Worm (Caenorhabditis elegans): ENCODE measurements around the gene bath-20.

DNA sequence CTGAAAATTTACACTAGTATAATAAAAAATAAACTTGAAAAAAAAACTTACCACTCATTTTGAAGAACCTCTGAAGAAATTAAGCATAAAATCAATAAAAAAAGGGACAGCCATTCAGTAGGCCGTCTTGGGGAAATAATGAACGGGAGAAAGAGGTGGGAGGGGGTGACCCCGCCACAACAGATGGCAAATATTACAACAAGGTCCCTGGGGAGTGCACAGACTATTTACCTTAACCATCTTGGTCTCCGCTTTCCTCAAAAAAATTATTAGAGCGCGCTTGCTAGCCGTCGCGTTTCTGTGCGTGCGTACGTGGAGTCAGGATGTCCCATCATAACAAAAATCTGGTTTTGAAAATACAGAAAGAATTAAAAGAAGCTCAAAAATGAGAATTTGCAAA lies 49.6 kb upstream of the bath-20 start, which contains the start of gene T16A1.10:
- no peak for TF ChIP-seq fkh-10 (GFP tag; optimal IDR thresholded peaks at IDR 0.05)
- no peak for TF ChIP-seq zfp-3 (GFP tag; conservative IDR thresholded peaks at IDR 0.05)
- no peak for TF ChIP-seq aly-2 (tag; optimal IDR thresholded peaks at IDR 0.05)
- no peak for TF ChIP-seq egl-43 (GFP tag; IDR thresholded peaks at IDR 0.05)
- TF ChIP-seq lin-39 (tag; optimal IDR thresholded peaks at IDR 0.05) = no peak
- TF ChIP-seq ztf-11 (tag; optimal IDR thresholded peaks at IDR 0.05) = no peak
